Worm (Caenorhabditis elegans) whole organism, early embryonic: ENCODE data around the gene cyp-33B1.

Source experiments
- F13C5.2 ChIP-seq: sonication (generic microtip); optimal IDR thresholded peaks from 2 replicates; lab custom pipeline; 2017; ENCODE audit warnings: mild to moderate bottlenecking, missing genetic modification characterization, inconsistent platforms, missing compliant biosample characterization
- ama-1 ChIP-seq: fragments of 150-350 bp; optimal IDR thresholded peaks from 2 replicates; lab custom pipeline; 2014
- ets-7 ChIP-seq: sonication (generic microtip); optimal IDR thresholded peaks from 2 replicates; lab custom pipeline; 2016; ENCODE audit warnings: missing genotype, missing genetic modification characterization, missing compliant biosample characterization

DNA sequence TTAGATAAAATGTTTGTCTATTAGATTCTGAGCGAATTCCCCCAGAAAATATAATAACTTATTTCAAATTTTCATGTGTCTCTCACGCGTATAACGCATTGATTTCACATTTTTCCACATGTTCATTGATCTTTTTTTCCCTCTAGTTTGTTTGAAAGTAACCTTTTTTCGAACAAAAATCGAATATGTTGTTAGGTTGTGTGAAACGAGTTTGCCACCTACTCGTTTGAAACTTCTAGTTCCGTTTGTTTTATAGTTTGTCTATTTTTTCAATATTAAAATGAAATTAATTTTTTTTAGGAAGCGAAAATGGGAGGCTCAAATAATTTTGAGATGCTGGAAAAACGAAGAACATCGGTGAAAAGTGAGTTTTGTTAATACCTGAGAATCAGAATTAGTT, 10.9 kb upstream of the cyp-33B1 start, which contains the start of gene C25E10.5:
- no peak for TF ChIP-seq ama-1 (lab: Kevin White, UChicago)
- TF ChIP-seq F13C5.2 (tag; lab: Kevin White, UChicago): no peak
- TF ChIP-seq ets-7 (tag; lab: Kevin White, UChicago): no peak
